Worm (Caenorhabditis elegans) whole organism, L4/young adult: ENCODE results near the gene cnnm-2.
A peak's percentile ranks its signal among the peaks of the same experiment; 100 is the strongest.

Experiments used
- W03F9.2 ChIP-seq: fragments of 150-350 bp; optimal IDR thresholded peaks from 2 replicates; lab custom pipeline; 2014; ENCODE audit warnings: missing biosample characterization, missing genetic modification characterization
- dao-5 ChIP-seq: sonication (generic microtip); optimal IDR thresholded peaks from 2 replicates; lab custom pipeline; 2016; ENCODE audit warnings: missing genotype, missing genetic modification characterization, moderate library complexity, missing compliant biosample characterization

DNA sequence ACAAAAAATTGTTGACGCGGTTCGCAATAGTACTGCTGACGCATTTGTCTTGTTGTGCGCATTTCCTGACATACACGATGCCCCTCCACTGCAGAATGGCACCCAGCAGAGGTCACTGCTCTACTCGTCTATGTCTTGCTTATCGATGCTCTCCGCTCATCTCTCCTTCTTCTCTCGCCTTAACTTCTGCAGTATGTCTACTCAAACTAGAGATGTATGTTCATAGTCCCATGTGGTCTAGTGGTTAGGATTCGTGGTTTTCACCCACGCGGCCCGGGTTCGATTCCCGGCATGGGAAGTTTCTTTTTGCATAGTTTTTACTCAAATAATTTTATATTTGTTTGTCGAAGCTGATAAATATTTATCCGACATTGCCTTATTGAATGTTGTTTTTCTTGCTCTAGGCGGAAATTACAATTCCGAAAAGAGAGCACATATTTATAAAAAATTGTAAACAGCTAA is 24.0 kb downstream of the cnnm-2 start, which contains the start of gene C28G1.2:
- TF ChIP-seq dao-5 (tag; lab: Kevin White, UChicago) (peak; percentile 92), W03F9.2 (tag; lab: Kevin White, UChicago) (peak; percentile 50)
